Fruit fly (Drosophila melanogaster): ENCODE results near the gene CG14787.
A peak's percentile ranks its signal among the peaks of the same experiment; 100 is the strongest.

Gene CG14787

DNA sequence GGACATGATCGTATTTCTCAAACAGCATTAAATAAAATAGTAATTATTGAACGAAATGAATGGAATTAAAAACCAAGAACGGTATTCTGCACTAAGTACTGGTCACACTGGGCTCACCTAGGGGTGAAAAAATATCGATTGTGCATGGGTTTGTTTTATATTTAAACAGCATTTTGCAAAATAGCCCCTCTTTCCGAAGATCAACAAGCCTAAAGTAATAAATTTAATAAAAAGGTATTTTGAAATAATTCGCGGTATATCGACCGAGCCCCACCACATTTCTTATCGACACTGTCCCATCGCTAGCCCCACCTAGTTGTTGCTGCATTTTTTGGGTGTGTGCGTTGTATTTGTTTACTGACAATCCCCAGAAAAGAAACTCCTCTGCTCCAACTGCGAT, 9.1 kb upstream of the CG14787 start, which contains the start of gene pck:
TSS of gene pck (plus strand) at position 105 of the 400 bp plus-strand sequence.
- TF ChIP-seq salr (GFP tag; optimal IDR thresholded peaks at IDR 0.05) (peak in 1 of 2 experiments; percentile 24), CG4318 (GFP tag; optimal IDR thresholded peaks at IDR 0.05) (no peak), net (GFP tag; optimal IDR thresholded peaks at IDR 0.05) (peak; percentile 52), CG15336 (GFP tag; IDR thresholded peaks at IDR 0.05) (peak; percentile 49; the same call in 1 of the 2 replicates), lz (GFP tag; optimal IDR thresholded peaks at IDR 0.05) (peak; percentile 70), CG31627 (GFP tag; optimal IDR thresholded peaks at IDR 0.05) (peak; percentile 67), cyc (GFP tag; optimal IDR thresholded peaks at IDR 0.05) (peak; percentile 66), CG32006 (GFP tag; optimal IDR thresholded peaks at IDR 0.05) (no peak), acj6 (GFP tag; optimal IDR thresholded peaks at IDR 0.05) (no peak), Eip78C (GFP tag) (peak; percentile 66), spab (GFP tag; optimal IDR thresholded peaks at IDR 0.05) (no peak), Ets21C (GFP tag; optimal IDR thresholded peaks at IDR 0.05) (peak; percentile 50), CG1621 (tag; optimal IDR thresholded peaks at IDR 0.05) (peak; percentile 18), eg (GFP tag; IDR thresholded peaks at IDR 0.05) (peak; percentile 77), Sox102F (GFP tag; optimal IDR thresholded peaks at IDR 0.05) (peak; percentile 66), CG10669 (GFP tag; optimal IDR thresholded peaks at IDR 0.05) (no peak), CG3919 (GFP tag; optimal IDR thresholded peaks at IDR 0.05) (peak; percentile 76), CG11902 (GFP tag; optimal IDR thresholded peaks at IDR 0.05) (peak; percentile 11), topi (GFP tag; optimal IDR thresholded peaks at IDR 0.05) (peak; percentile 65), achi (GFP tag; optimal IDR thresholded peaks at IDR 0.05) (peak; percentile 60), Met (GFP tag; optimal IDR thresholded peaks at IDR 0.05) (no peak), dsx (GFP tag; optimal IDR thresholded peaks at IDR 0.05; ENCODE audit: poor library complexity, severe bottlenecking) (no peak), Smox (GFP tag; optimal IDR thresholded peaks at IDR 0.05) (peak; percentile 65), dac (GFP tag; optimal IDR thresholded peaks at IDR 0.05) (no peak), pdm3 (GFP tag; optimal IDR thresholded peaks at IDR 0.05) (peak; percentile 70), CG8632 (GFP tag; optimal IDR thresholded peaks at IDR 0.05) (peak; percentile 41), CG11294 (GFP tag; IDR thresholded peaks at IDR 0.05) (no peak), fd85E (GFP tag; optimal IDR thresholded peaks at IDR 0.05) (no peak), Gug (GFP tag; IDR thresholded peaks at IDR 0.05) (no peak; the same call in 1 of the 2 replicates), CG8319 (GFP tag; optimal IDR thresholded peaks at IDR 0.05) (peak; percentile 35), CG3032 (tag; optimal IDR thresholded peaks at IDR 0.05) (peak; percentile 23), svp (GFP tag) (no peak), CG6276 (GFP tag; optimal IDR thresholded peaks at IDR 0.05) (no peak), fd59A (GFP tag; optimal IDR thresholded peaks at IDR 0.05) (no peak), Eip93F (GFP tag; optimal IDR thresholded peaks at IDR 0.05) (no peak), CG9139 (GFP tag; optimal IDR thresholded peaks at IDR 0.05) (no peak), ss (GFP tag; optimal IDR thresholded peaks at IDR 0.05) (no peak), Hr39 (GFP tag; optimal IDR thresholded peaks at IDR 0.05) (peak; percentile 56), CG8119 (GFP tag; IDR thresholded peaks at IDR 0.05) (0 out of 3 replicates have a peak, but pooled peaks have one; percentile 30), CG11762 (GFP tag; optimal IDR thresholded peaks at IDR 0.05; ENCODE audit: insufficient read depth) (peak; percentile 12), CG34406 (GFP tag; optimal IDR thresholded peaks at IDR 0.05) (peak; percentile 52), Sox15 (GFP tag; optimal IDR thresholded peaks at IDR 0.05) (peak; percentile 8), CG6792 (GFP tag; optimal IDR thresholded peaks at IDR 0.05) (peak; percentile 47), Eip75B (GFP tag; optimal IDR thresholded peaks at IDR 0.05) (peak; percentile 66), vri (GFP tag; optimal IDR thresholded peaks at IDR 0.05) (no peak), CG16779 (tag; optimal IDR thresholded peaks at IDR 0.05) (no peak), CG6163 (GFP tag; IDR thresholded peaks at IDR 0.05) (peak; percentile 75), Ets96B (tag; optimal IDR thresholded peaks at IDR 0.05) (peak; percentile 26), Sox14 (GFP tag; optimal IDR thresholded peaks at IDR 0.05) (peak; percentile 71), CG6808 (GFP tag; optimal IDR thresholded peaks at IDR 0.05) (no peak), esn (GFP tag; optimal IDR thresholded peaks at IDR 0.05) (peak; percentile 76), Lpt (GFP tag; optimal IDR thresholded peaks at IDR 0.05) (peak; percentile 15), Hr38 (GFP tag; optimal IDR thresholded peaks at IDR 0.05) (no peak)
